Worm (Caenorhabditis elegans): ENCODE results near the gene nuo-3.

The nuo-3 gene

ce11 chrIV:14824878-14825352, 27.6 kb upstream of the nuo-3 start, which contains the start of gene sec-61.A (continued):
- peak; percentile 97 to 99 for TF ChIP-seq lsy-2 (tag; optimal IDR thresholded peaks at IDR 0.05)
- TF ChIP-seq hlh-17 (GFP tag; optimal IDR thresholded peaks at IDR 0.05; ENCODE audit: borderline replicate concordance), result no peak
- TF ChIP-seq isw-1 (GFP tag; IDR thresholded peaks at IDR 0.05), result peak; percentile 100
- no peak for TF ChIP-seq pqm-1 (tag; optimal IDR thresholded peaks at IDR 0.05)
- TF ChIP-seq elt-2 (tag; optimal IDR thresholded peaks at IDR 0.05), result peak; percentile 35
- no peak for TF ChIP-seq nhr-76 (tag; optimal IDR thresholded peaks at IDR 0.05)
- peak; percentile 90 for TF ChIP-seq lin-14 (GFP tag; optimal IDR thresholded peaks at IDR 0.05)
- TF ChIP-seq ceh-82 (tag; optimal IDR thresholded peaks at IDR 0.05), result peak in 2 of 3 experiments; percentile 34 to 47
- peak; percentile 51 for TF ChIP-seq snpc-4 (tag; optimal IDR thresholded peaks at IDR 0.05)
- peak; percentile 42 for TF ChIP-seq skn-1 (tag; optimal IDR thresholded peaks at IDR 0.05)
- no peak for TF ChIP-seq ceh-8 (GFP tag; optimal IDR thresholded peaks at IDR 0.05)
- no peak for TF ChIP-seq mef-2 (tag; optimal IDR thresholded peaks at IDR 0.05)
- peak; percentile 45 for TF ChIP-seq lin-39 (tag; optimal IDR thresholded peaks at IDR 0.05)
- TF ChIP-seq rnt-1 (tag; optimal IDR thresholded peaks at IDR 0.05), result peak; percentile 34
- TF ChIP-seq efl-3 (GFP tag; optimal IDR thresholded peaks at IDR 0.05), result peak; percentile 31
- TF ChIP-seq mdl-1 (tag; optimal IDR thresholded peaks at IDR 0.05), result peak in 1 of 2 experiments; percentile 55
- peak; percentile 50 for TF ChIP-seq ceh-90 (tag; optimal IDR thresholded peaks at IDR 0.05)
- peak; percentile 64 for TF ChIP-seq zip-4 (GFP tag; optimal IDR thresholded peaks at IDR 0.05)
- peak; percentile 34 for TF ChIP-seq vab-15 (tag; optimal IDR thresholded peaks at IDR 0.05)
- TF ChIP-seq unc-86 (tag; optimal IDR thresholded peaks at IDR 0.05), result peak; percentile 85
- no peak for TF ChIP-seq ceh-63 (GFP tag; optimal IDR thresholded peaks at IDR 0.05)
- TF ChIP-seq lir-3 (tag; optimal IDR thresholded peaks at IDR 0.05; ENCODE audit: poor library complexity), result peak; percentile 25
- peak; percentile 73 for TF ChIP-seq nhr-19 (GFP tag; conservative IDR thresholded peaks at IDR 0.05)
- no peak for TF ChIP-seq ama-1 (optimal IDR thresholded peaks at IDR 0.05)
- TF ChIP-seq snu-23 (GFP tag; optimal IDR thresholded peaks at IDR 0.05), result peak; percentile 95
- TF ChIP-seq tlp-1 (tag; optimal IDR thresholded peaks at IDR 0.05), result no peak
- TF ChIP-seq mab-9 (GFP tag; IDR thresholded peaks at IDR 0.05), result peak; percentile 52; the same call in 1 of the 2 replicates
- peak in 3 of 6 experiments; percentile 39 to 64 (median 58) for TF ChIP-seq elt-3 (tag; optimal IDR thresholded peaks at IDR 0.05)
- no peak for TF ChIP-seq sptf-1 (tag; optimal IDR thresholded peaks at IDR 0.05)
- TF ChIP-seq Y116A8C.19 (tag; optimal IDR thresholded peaks at IDR 0.05; ENCODE audit: borderline replicate concordance), result no peak
- no peak for TF ChIP-seq unc-98 (GFP tag; IDR thresholded peaks at IDR 0.05)
- TF ChIP-seq sox-4 (tag; optimal IDR thresholded peaks at IDR 0.05), result peak; percentile 59
- TF ChIP-seq irx-1 (tag; optimal IDR thresholded peaks at IDR 0.05), result peak; percentile 80
- peak; percentile 82 for TF ChIP-seq grh-1 (GFP tag; IDR thresholded peaks at IDR 0.05)
- peak; percentile 79 to 87 for TF ChIP-seq efl-1 (optimal IDR thresholded peaks at IDR 0.05)
- peak; percentile 66 to 93 for TF ChIP-seq efl-1 (GFP tag; optimal IDR thresholded peaks at IDR 0.05 in 1 of 2)
- TF ChIP-seq fkh-4 (tag; optimal IDR thresholded peaks at IDR 0.05; ENCODE audit: borderline replicate concordance), result no peak
- TF ChIP-seq jun-1 (tag; optimal IDR thresholded peaks at IDR 0.05), result peak; percentile 2
- TF ChIP-seq nhr-12 (tag; optimal IDR thresholded peaks at IDR 0.05), result no peak
- TF ChIP-seq unc-62 (GFP tag; optimal IDR thresholded peaks at IDR 0.05), result no peak
- TF ChIP-seq C16A3.4 (tag; optimal IDR thresholded peaks at IDR 0.05), result peak; percentile 40
- TF ChIP-seq nhr-77 (tag; optimal IDR thresholded peaks at IDR 0.05), result peak; percentile 86
- TF ChIP-seq lin-13 (GFP tag; optimal IDR thresholded peaks at IDR 0.05), result peak; percentile 60
- TF ChIP-seq hlh-4 (tag; optimal IDR thresholded peaks at IDR 0.05), result no peak
- peak in 1 of 2 experiments; percentile 27 for TF ChIP-seq egl-27 (tag; optimal IDR thresholded peaks at IDR 0.05)
- no peak for TF ChIP-seq hpl-2 (GFP tag; optimal IDR thresholded peaks at IDR 0.05)
- peak; percentile 39 for TF ChIP-seq fos-1 (tag; optimal IDR thresholded peaks at IDR 0.05)
- TF ChIP-seq nhr-84 (tag; optimal IDR thresholded peaks at IDR 0.05), result no peak
- TF ChIP-seq unc-130 (tag; optimal IDR thresholded peaks at IDR 0.05), result peak; percentile 2
- peak; percentile 57 for TF ChIP-seq aly-2 (tag; optimal IDR thresholded peaks at IDR 0.05)
- TF ChIP-seq nhr-85 (tag), result peak; percentile 96
- no peak for TF ChIP-seq alr-1 (tag; optimal IDR thresholded peaks at IDR 0.05; ENCODE audit: borderline replicate concordance)
- peak; percentile 89 for TF ChIP-seq tbx-2 (tag; optimal IDR thresholded peaks at IDR 0.05)

Measured in whole organism, L1 larva.